Fruit fly (Drosophila melanogaster): ENCODE data around the gene CG9777.

dm6 chrX:16674538-16674937, 42.5 kb upstream of the CG9777 start:
- no peak for TF ChIP-seq CG8301 (tag; optimal IDR thresholded peaks at IDR 0.05)
- no peak for TF ChIP-seq CG4496 (GFP tag; IDR thresholded peaks at IDR 0.05)
- no peak for TF ChIP-seq D1 (tag; optimal IDR thresholded peaks at IDR 0.05)
- no peak for TF ChIP-seq gl (tag; optimal IDR thresholded peaks at IDR 0.05)
- no peak for TF ChIP-seq rn (GFP tag; IDR thresholded peaks at IDR 0.05)
- no peak for TF ChIP-seq CG8159 (tag; optimal IDR thresholded peaks at IDR 0.05)

All from whole organism, pupa.